Worm (Caenorhabditis elegans) whole organism, L2 larva: ENCODE results near the gene tbx-37.

ENCODE experiments used
- F13H6.1 ChIP-seq: sonication (generic microtip); optimal IDR thresholded peaks from 2 replicates; lab custom pipeline; 2016; ENCODE audit warnings: missing genetic modification characterization, missing compliant biosample characterization
- R02D3.7 ChIP-seq: fragments of 150-350 bp; optimal IDR thresholded peaks from 2 replicates; lab custom pipeline; 2014; ENCODE audit warnings: missing biosample characterization, missing genetic modification characterization
- ceh-16 ChIP-seq: fragments of 150-350 bp; optimal IDR thresholded peaks from 2 replicates; lab custom pipeline; 2014; ENCODE audit warnings: missing biosample characterization, missing genetic modification characterization
- dmd-4 ChIP-seq: sonication (generic microtip); optimal IDR thresholded peaks from 2 replicates; lab custom pipeline; 2017; ENCODE audit warnings: missing biosample characterization, missing genetic modification characterization
- egl-27 ChIP-seq: sonication (generic microtip); optimal IDR thresholded peaks from 3 replicates; lab custom pipeline; 2017; ENCODE audit warnings: missing biosample characterization, missing genetic modification reagents, missing genetic modification characterization
- nhr-10 ChIP-seq: sonication (generic microtip); optimal IDR thresholded peaks from 2 replicates; lab custom pipeline; 2017; ENCODE audit warnings: missing biosample characterization, missing genetic modification characterization
- nhr-11 ChIP-seq: fragments of 150-350 bp; optimal IDR thresholded peaks from 2 replicates; lab custom pipeline; 2014; ENCODE audit warnings: missing biosample characterization, missing genetic modification characterization
- skn-1 ChIP-seq: sonication (generic microtip); optimal IDR thresholded peaks from 2 replicates; lab custom pipeline; 2017; ENCODE audit warnings: missing biosample characterization, missing genetic modification characterization
- unc-62 ChIP-seq: fragments of 150-350 bp; optimal IDR thresholded peaks from 2 replicates; lab custom pipeline; 2014; ENCODE audit warnings: missing biosample characterization, missing genetic modification reagents, missing genetic modification characterization
- zag-1 ChIP-seq: fragments of 150-350 bp; optimal IDR thresholded peaks from 2 replicates; lab custom pipeline; 2014; ENCODE audit warnings: missing biosample characterization, missing genetic modification characterization

DNA sequence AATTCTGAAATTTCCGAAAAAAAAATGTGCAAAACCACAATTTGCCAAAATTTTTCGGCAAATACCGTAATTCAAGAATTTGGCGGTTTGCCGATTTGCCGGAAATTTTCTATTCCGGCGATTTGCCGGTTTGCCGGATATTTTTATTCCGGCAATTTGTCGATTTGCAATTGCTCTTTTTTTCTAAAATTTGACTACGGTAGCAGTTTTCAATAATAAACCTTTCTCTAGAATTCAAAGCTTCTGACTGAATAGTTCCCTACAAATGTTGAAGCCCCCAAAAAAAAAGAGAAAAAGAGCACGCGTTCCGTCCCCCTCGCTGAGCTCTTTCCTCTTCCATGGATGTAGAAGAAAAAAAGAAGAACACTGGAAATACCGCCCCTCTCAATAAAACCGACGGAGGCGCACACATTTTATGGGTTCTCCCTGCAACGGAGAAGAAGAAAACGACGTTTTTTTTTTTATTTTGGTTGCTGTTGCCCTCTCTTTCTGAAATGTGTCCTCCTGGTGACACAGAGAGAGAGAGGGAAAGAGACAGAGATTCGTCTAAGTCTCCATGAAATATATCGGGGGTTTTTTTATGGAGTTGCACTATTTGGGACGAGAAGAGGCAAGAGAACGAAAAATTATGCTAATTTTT is 25.9 kb downstream of the tbx-37 start:
- TF ChIP-seq R02D3.7 (tag; lab: Kevin White, UChicago) (no peak), zag-1 (peak; percentile 11), nhr-10 (tag; lab: Kevin White, UChicago) (no peak), skn-1 (tag; lab: Kevin White, UChicago) (no peak), F13H6.1 (tag; lab: Kevin White, UChicago) (no peak), ceh-16 (tag; lab: Kevin White, UChicago) (no peak), dmd-4 (tag; lab: Kevin White, UChicago) (no peak), nhr-11 (tag; lab: Kevin White, UChicago) (no peak), unc-62 (no peak), egl-27 (no peak)
